Fruit fly (Drosophila melanogaster) whole organism, embryonic: ENCODE results near the gene Eip63E.

Experiments used
- Aef1 ChIP-seq: fragments of 200-800 bp; sonication (Bioruptor generic); IDR thresholded peaks from 3 replicates; pipeline ENCODE4 v1.3.6; 2022; ENCODE audit warnings: missing biosample characterization, missing genetic modification characterization
- Bdp1 ChIP-seq: fragments of 200-800 bp; sonication (Bioruptor generic); optimal IDR thresholded peaks from 3 replicates; lab custom pipeline; 2016; ENCODE audit warnings: missing biosample characterization, missing genetic modification characterization
- CG1024 ChIP-seq: fragments of 200-800 bp; sonication (Bioruptor generic); IDR thresholded peaks from 2 replicates; pipeline ENCODE4 v1.3.6; 2022; ENCODE audit warnings: missing biosample characterization, missing genetic modification characterization
- CG10431 ChIP-seq: fragments of 200-800 bp; sonication (Bioruptor generic); optimal IDR thresholded peaks from 3 replicates; lab custom pipeline; 2018; ENCODE audit warnings: missing biosample characterization, mild to moderate bottlenecking, missing genetic modification characterization
- CG10543 ChIP-seq: fragments of 200-800 bp; sonication (Bioruptor generic); optimal IDR thresholded peaks from 3 replicates; lab custom pipeline; 2017; ENCODE audit warnings: missing biosample characterization, mild to moderate bottlenecking, missing genetic modification characterization, moderate library complexity
- CG11247 ChIP-seq: fragments of 200-800 bp; sonication (Bioruptor generic); IDR thresholded peaks from 2 replicates; pipeline ENCODE4 v1.3.6; 2022; ENCODE audit warnings: missing biosample characterization, missing genetic modification characterization
- CG13775 ChIP-seq: fragments of 200-800 bp; sonication (Bioruptor generic); optimal IDR thresholded peaks from 3 replicates; lab custom pipeline; 2017; ENCODE audit warnings: missing biosample characterization, mild to moderate bottlenecking, missing genetic modification characterization
- CG17328 ChIP-seq: fragments of 200-800 bp; sonication (Bioruptor generic); IDR thresholded peaks from 2 replicates; pipeline ENCODE4 v1.3.6; 2022; ENCODE audit warnings: missing biosample characterization, missing genetic modification characterization
- CG17568 ChIP-seq: fragments of 200-800 bp; sonication (Bioruptor generic); optimal IDR thresholded peaks from 2 replicates; lab custom pipeline; 2018; ENCODE audit warnings: missing biosample characterization, mild to moderate bottlenecking, missing genetic modification characterization, moderate library complexity
- CG18011 ChIP-seq: fragments of 200-800 bp; sonication (Bioruptor generic); optimal IDR thresholded peaks from 2 replicates; lab custom pipeline; 2017; ENCODE audit warnings: missing biosample characterization, missing genetic modification characterization, mild to moderate bottlenecking, moderate library complexity, missing genotype
- CG18262 ChIP-seq: fragments of 200-800 bp; optimal IDR thresholded peaks from 3 replicates; lab custom pipeline; 2019; ENCODE audit warnings: missing biosample characterization, mild to moderate bottlenecking, missing genetic modification characterization, moderate library complexity
- CG2875 ChIP-seq: fragments of 200-800 bp; sonication (Bioruptor generic); optimal IDR thresholded peaks from 2 replicates; lab custom pipeline; 2017; ENCODE audit warnings: missing biosample characterization, mild to moderate bottlenecking, missing genetic modification characterization, missing genetic modification reagents
- CG2889 ChIP-seq: fragments of 200-800 bp; sonication (Bioruptor generic); IDR thresholded peaks from 3 replicates; pipeline ENCODE4 v1.3.6; 2022; ENCODE audit warnings: missing biosample characterization, missing genetic modification characterization
- CG32767 ChIP-seq: fragments of 200-800 bp; sonication (Bioruptor generic); IDR thresholded peaks from 2 replicates; pipeline ENCODE4 v1.3.6; 2022; ENCODE audit warnings: missing biosample characterization, missing genetic modification characterization
- CG34224 ChIP-seq: fragments of 200-800 bp; sonication (Bioruptor generic); IDR thresholded peaks from 3 replicates; pipeline ENCODE4 v1.3.6; 2022; ENCODE audit warnings: missing biosample characterization, missing genetic modification characterization; ENCODE audit not compliant: partially characterized antibody
- CG3726 ChIP-seq: fragments of 200-800 bp; sonication (Bioruptor generic); IDR thresholded peaks from 3 replicates; pipeline ENCODE4, ENCODE4 v1.3.6; 2022; ENCODE audit warnings: missing biosample characterization, missing genetic modification characterization
- CG4404 ChIP-seq: fragments of 200-800 bp; sonication (Bioruptor generic); IDR thresholded peaks from 2 replicates; pipeline ENCODE4 v1.3.6; 2022; ENCODE audit warnings: missing biosample characterization, missing genetic modification characterization
- CG6813 ChIP-seq: fragments of 200-800 bp; sonication (Bioruptor generic); optimal IDR thresholded peaks from 2 replicates; lab custom pipeline; 2017; ENCODE audit warnings: missing biosample characterization, missing genetic modification characterization, mild to moderate bottlenecking, moderate library complexity, missing genetic modification reagents
- CG7745 ChIP-seq: fragments of 200-800 bp; sonication (Bioruptor generic); optimal IDR thresholded peaks from 2 replicates; lab custom pipeline; 2018; ENCODE audit warnings: missing biosample characterization, mild to moderate bottlenecking, missing genetic modification characterization, moderate library complexity
- CG7987 ChIP-seq: fragments of 200-800 bp; sonication (Bioruptor generic); optimal IDR thresholded peaks from 2 replicates; lab custom pipeline; 2018; ENCODE audit warnings: missing biosample characterization, mild to moderate bottlenecking, missing genetic modification characterization, moderate library complexity
- CG9609 ChIP-seq: fragments of 200-800 bp; sonication (Bioruptor generic); optimal IDR thresholded peaks from 3 replicates; lab custom pipeline; 2016; ENCODE audit warnings: missing biosample characterization, missing genetic modification characterization
- Dek ChIP-seq: fragments of 200-800 bp; sonication (Bioruptor generic); optimal IDR thresholded peaks from 3 replicates; lab custom pipeline; 2019; ENCODE audit warnings: missing biosample characterization, mild to moderate bottlenecking, missing genetic modification characterization, moderate library complexity
- Fer3 ChIP-seq: fragments of 200-800 bp; sonication (Bioruptor generic); optimal IDR thresholded peaks from 2 replicates; lab custom pipeline; 2018; ENCODE audit warnings: missing biosample characterization, mild to moderate bottlenecking, missing genetic modification characterization, moderate library complexity
- H2.0 ChIP-seq: fragments of 200-800 bp; sonication (Bioruptor generic); IDR thresholded peaks from 2 replicates; pipeline ENCODE4 v1.3.6; 2022; ENCODE audit warnings: missing biosample characterization, missing genetic modification characterization
- HLH3B ChIP-seq: fragments of 200-800 bp; sonication (Bioruptor generic); IDR thresholded peaks from 2 replicates; pipeline ENCODE4 v1.3.6; 2022; ENCODE audit warnings: missing biosample characterization, missing genetic modification characterization
- HLH54F ChIP-seq: fragments of 200-800 bp; sonication (Bioruptor generic); optimal IDR thresholded peaks from 3 replicates; lab custom pipeline; 2016; ENCODE audit warnings: missing biosample characterization, missing genetic modification characterization
- Hand ChIP-seq: fragments of 200-800 bp; sonication (Bioruptor generic); optimal IDR thresholded peaks from 2 replicates; lab custom pipeline; 2017; ENCODE audit warnings: mild to moderate bottlenecking, missing biosample characterization, missing genetic modification reagents, missing genetic modification characterization
- Hr78 ChIP-seq, 2 experiments: fragments of 200-800 bp in 1 of 2; fragments of >200 bp in 1 of 2; sonication (Bioruptor generic) in 1 of 2; optimal IDR thresholded peaks; 2 replicates each; lab custom pipeline; 2017 to 2019; ENCODE audit warnings: missing biosample characterization in 2 of 2, missing genetic modification characterization in 2 of 2, mild to moderate bottlenecking in 1 of 2, moderate library complexity in 1 of 2
- Jarid2 ChIP-seq: fragments of 200-800 bp; sonication (Bioruptor generic); optimal IDR thresholded peaks from 3 replicates; lab custom pipeline; 2017; ENCODE audit warnings: mild to moderate bottlenecking, missing biosample characterization, missing genetic modification reagents, missing genetic modification characterization
- Lim3 ChIP-seq: fragments of 200-800 bp; sonication (Bioruptor generic); IDR thresholded peaks from 2 replicates; pipeline ENCODE4 v1.3.6; 2022; ENCODE audit warnings: missing biosample characterization, missing genetic modification characterization
- NC2α ChIP-seq: fragments of 200-800 bp; sonication (Bioruptor generic); optimal IDR thresholded peaks from 2 replicates; lab custom pipeline; 2016; ENCODE audit warnings: missing biosample characterization, missing genetic modification characterization
- PHDP ChIP-seq: fragments of 200-800 bp; sonication (Bioruptor generic); optimal IDR thresholded peaks from 3 replicates; lab custom pipeline; 2018; ENCODE audit warnings: missing biosample characterization, mild to moderate bottlenecking, missing genetic modification characterization, moderate library complexity
- Rfx ChIP-seq: fragments of 200-800 bp; sonication (Bioruptor generic); IDR thresholded peaks from 2 replicates; pipeline ENCODE4 v1.3.6; 2022; ENCODE audit warnings: missing biosample characterization, missing genetic modification characterization
- Sin3A ChIP-seq: fragments of >200 bp; optimal IDR thresholded peaks from 2 replicates; lab custom pipeline; 2018
- Usf ChIP-seq: fragments of 200-800 bp; sonication (Bioruptor generic); optimal IDR thresholded peaks from 2 replicates; lab custom pipeline; 2017; ENCODE audit warnings: missing genotype, missing biosample characterization, missing genetic modification characterization
- ewg ChIP-seq: fragments of 200-800 bp; sonication (Bioruptor generic); optimal IDR thresholded peaks from 3 replicates; lab custom pipeline; 2017; ENCODE audit warnings: mild to moderate bottlenecking, missing biosample characterization, missing genetic modification reagents, missing genetic modification characterization
- eyg ChIP-seq: fragments of 200-800 bp; sonication (Bioruptor generic); optimal IDR thresholded peaks from 3 replicates; lab custom pipeline; 2016; ENCODE audit warnings: missing biosample characterization, missing genetic modification characterization
- knrl ChIP-seq: fragments of 200-800 bp; sonication (Bioruptor generic); IDR thresholded peaks from 3 replicates; pipeline ENCODE4 v1.3.6; 2022; ENCODE audit warnings: missing biosample characterization, missing genetic modification characterization; ENCODE audit not compliant: partially characterized antibody
- maf-S ChIP-seq: fragments of 200-800 bp; sonication (Bioruptor generic); optimal IDR thresholded peaks from 2 replicates; lab custom pipeline; 2016; ENCODE audit warnings: missing biosample characterization, missing genetic modification characterization
- mam ChIP-seq: fragments of 200-800 bp; sonication (Bioruptor generic); optimal IDR thresholded peaks from 3 replicates; lab custom pipeline; 2016; ENCODE audit warnings: missing biosample characterization, missing genetic modification characterization
- nerfin-1 ChIP-seq: fragments of 200-800 bp; sonication (Bioruptor generic); optimal IDR thresholded peaks from 3 replicates; lab custom pipeline; 2019; ENCODE audit warnings: missing biosample characterization, mild to moderate bottlenecking, missing genetic modification characterization, moderate library complexity
- org-1 ChIP-seq: fragments of 200-800 bp; sonication (Bioruptor generic); optimal IDR thresholded peaks from 2 replicates; lab custom pipeline; 2017; ENCODE audit warnings: missing biosample characterization, missing genetic modification characterization
- phol ChIP-seq: fragments of 200-800 bp; sonication (Bioruptor generic); optimal IDR thresholded peaks from 3 replicates; lab custom pipeline; 2018; ENCODE audit warnings: missing biosample characterization, mild to moderate bottlenecking, missing genetic modification characterization, moderate library complexity
- pita ChIP-seq: fragments of 200-800 bp; sonication (Bioruptor generic); optimal IDR thresholded peaks from 2 replicates; lab custom pipeline; 2017; ENCODE audit warnings: missing biosample characterization, mild to moderate bottlenecking, missing genetic modification characterization
- sens-2 ChIP-seq: fragments of 200-800 bp; sonication (Bioruptor generic); IDR thresholded peaks from 2 replicates; pipeline ENCODE4 v1.3.6; 2022; ENCODE audit warnings: missing biosample characterization, missing genetic modification characterization
- seq ChIP-seq: fragments of 200-800 bp; sonication (Bioruptor generic); IDR thresholded peaks from 2 replicates; pipeline ENCODE4 v1.3.6; 2022; ENCODE audit warnings: missing biosample characterization, missing genetic modification characterization
- slbo ChIP-seq: fragments of 200-800 bp; sonication (Bioruptor generic); IDR thresholded peaks from 2 replicates; pipeline ENCODE4 v1.3.6; 2022; ENCODE audit warnings: missing biosample characterization, missing genetic modification characterization
- tap ChIP-seq: fragments of 200-800 bp; optimal IDR thresholded peaks from 3 replicates; lab custom pipeline; 2019; ENCODE audit warnings: missing biosample characterization, mild to moderate bottlenecking, missing genetic modification characterization, moderate library complexity
- zfh1 ChIP-seq: fragments of 200-800 bp; sonication (Bioruptor generic); IDR thresholded peaks from 3 replicates; pipeline ENCODE4 v1.3.6; 2022; ENCODE audit warnings: missing biosample characterization, missing genetic modification characterization

Eip63E gene

DNA sequence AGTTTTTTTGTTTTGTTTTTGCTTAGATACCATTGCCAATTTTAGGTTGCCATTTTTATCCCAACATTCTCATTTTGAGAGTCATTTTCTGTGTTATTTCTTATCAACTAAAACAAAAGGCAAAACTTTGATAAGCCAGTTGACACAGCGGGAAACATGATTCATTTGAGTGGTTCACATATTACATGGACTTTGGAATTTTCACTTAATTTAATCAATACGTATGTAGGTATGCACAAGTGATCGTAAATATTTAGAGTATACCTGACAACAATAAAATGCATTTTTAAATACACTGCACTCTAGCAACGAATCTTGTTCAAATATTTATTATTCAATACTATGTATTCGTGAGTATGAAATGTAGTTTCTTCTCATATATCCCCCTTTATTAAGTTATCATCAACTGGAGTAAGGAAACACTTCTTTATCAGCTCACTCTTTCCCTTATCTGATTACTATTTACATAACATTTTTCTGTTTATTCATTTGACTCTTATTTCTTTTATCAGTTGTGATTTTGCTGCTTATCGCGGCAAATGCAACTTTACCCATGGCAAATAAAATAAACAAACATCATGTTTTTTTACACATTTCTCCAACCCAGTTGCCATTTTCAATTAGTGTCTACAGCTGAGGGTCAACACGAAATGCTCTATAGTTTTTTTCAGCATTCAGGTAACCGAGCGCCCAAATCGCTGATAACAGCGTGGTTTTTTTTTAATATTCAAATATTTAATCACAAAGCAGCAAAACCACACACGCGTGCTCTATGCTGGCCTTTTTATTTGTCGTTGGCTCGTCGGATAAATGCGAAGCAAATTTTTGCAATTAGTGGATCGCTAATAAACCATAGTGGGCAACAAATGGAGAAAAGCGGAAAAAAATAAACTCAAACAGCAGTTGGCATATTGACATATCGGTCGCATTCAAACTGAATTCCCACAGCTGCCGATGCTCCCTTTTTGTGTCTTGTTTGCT lies 3.3 kb downstream of the Eip63E start (continued):
- no peak for TF ChIP-seq maf-S (GFP tag; lab: Kevin White, UChicago)
- TF ChIP-seq pita (GFP tag; lab: Kevin White, UChicago) = no peak
- no peak for TF ChIP-seq sens-2 (GFP tag; lab: Robert Waterston, UW)
- TF ChIP-seq nerfin-1 (tag; lab: Kevin White, UChicago) = peak; percentile 26
- no peak for TF ChIP-seq CG32767 (GFP tag; lab: Robert Waterston, UW)
- TF ChIP-seq CG6813 = peak; percentile 69
- TF ChIP-seq CG9609 (GFP tag; lab: Kevin White, UChicago) = no peak
- TF ChIP-seq CG17328 (GFP tag; lab: Robert Waterston, UW) = no peak
- no peak for TF ChIP-seq H2.0 (GFP tag; lab: Robert Waterston, UW)
- peak; percentile 26 for TF ChIP-seq org-1 (GFP tag; lab: Kevin White, UChicago)
- TF ChIP-seq CG2889 (GFP tag; lab: Robert Waterston, UW) = no peak
- TF ChIP-seq Sin3A (lab: Kevin White, UChicago) = no peak
- TF ChIP-seq CG1024 (GFP tag; lab: Robert Waterston, UW) = no peak
- TF ChIP-seq phol (tag; lab: Kevin White, UChicago) = no peak
- no peak for TF ChIP-seq CG34224
- TF ChIP-seq CG18262 (tag; lab: Kevin White, UChicago) = peak; percentile 39
- TF ChIP-seq Rfx (GFP tag; lab: Robert Waterston, UW) = peak; percentile 16; the same call in 1 of the 2 replicates
- no peak for TF ChIP-seq Fer3 (tag; lab: Kevin White, UChicago)
- no peak for TF ChIP-seq knrl (GFP tag; lab: Robert Waterston, UW)
- TF ChIP-seq Dek (tag; lab: Kevin White, UChicago) = peak; percentile 1
- TF ChIP-seq CG7987 = peak; percentile 3
- no peak for TF ChIP-seq CG18011 (GFP tag; lab: Kevin White, UChicago)
- no peak for TF ChIP-seq NC2α
- no peak for TF ChIP-seq Lim3 (GFP tag; lab: Robert Waterston, UW)
- no peak for TF ChIP-seq CG4404
- TF ChIP-seq Usf (GFP tag; lab: Kevin White, UChicago) = no peak
- TF ChIP-seq tap = peak; percentile 10
- no peak for TF ChIP-seq Bdp1
- TF ChIP-seq ewg = no peak
- TF ChIP-seq HLH54F (GFP tag; lab: Kevin White, UChicago) = no peak
- TF ChIP-seq eyg = no peak
- TF ChIP-seq slbo (GFP tag; lab: Robert Waterston, UW) = no peak
- peak; percentile 27 for TF ChIP-seq CG13775 (GFP tag; lab: Kevin White, UChicago)
- no peak for TF ChIP-seq CG2875
- 0 out of 2 replicates have a peak, but pooled peaks have one; percentile 15 for TF ChIP-seq seq (GFP tag; lab: Robert Waterston, UW)
- TF ChIP-seq zfh1 (GFP tag; lab: Robert Waterston, UW) = no peak
- TF ChIP-seq CG17568 = peak; percentile 49
- TF ChIP-seq CG10431 (GFP tag; lab: Kevin White, UChicago) = no peak
- peak; percentile 18 for TF ChIP-seq PHDP (tag; lab: Kevin White, UChicago)
- TF ChIP-seq Jarid2 (GFP tag; lab: Kevin White, UChicago) = peak; percentile 10
- TF ChIP-seq Aef1 (GFP tag; lab: Robert Waterston, UW) = no peak
- peak; percentile 46 for TF ChIP-seq CG7745 (tag; lab: Kevin White, UChicago)
- TF ChIP-seq Hr78 (GFP tag; optimal IDR thresholded peaks at IDR 0.05; lab: Kevin White, UChicago) = no peak
- TF ChIP-seq HLH3B (GFP tag; lab: Robert Waterston, UW) = no peak
- TF ChIP-seq Hand (GFP tag; lab: Kevin White, UChicago) = no peak
- TF ChIP-seq mam = no peak
- no peak for TF ChIP-seq CG3726
- peak; percentile 14 for TF ChIP-seq CG10543 (GFP tag; lab: Kevin White, UChicago)
- TF ChIP-seq CG11247 (GFP tag; lab: Robert Waterston, UW) = no peak
